Worm (Caenorhabditis elegans) whole organism, midembryonic: ENCODE results near the gene vab-7.

Experiments used
- T22C8.4 ChIP-seq: fragments of 200-800 bp; sonication (Bioruptor generic); IDR thresholded peaks from 2 replicates; pipeline ENCODE4 v1.3.6; 2022; ENCODE audit warnings: missing genetic modification characterization, missing compliant biosample characterization
- cog-1 ChIP-seq: sonication (generic microtip); optimal IDR thresholded peaks from 2 replicates; lab custom pipeline; 2016; ENCODE audit warnings: missing genetic modification characterization, missing compliant biosample characterization
- flt-1 ChIP-seq: fragments of 200-800 bp; sonication (Bioruptor generic); IDR thresholded peaks from 2 replicates; pipeline ENCODE4 v1.3.6; 2022; ENCODE audit warnings: missing genetic modification characterization, missing compliant biosample characterization
- klf-2 ChIP-seq: fragments of 200-800 bp; sonication (Bioruptor generic); conservative IDR thresholded peaks from 2 replicates; pipeline ENCODE4 v1.3.6; 2022; ENCODE audit warnings: missing genetic modification reagents, missing genetic modification characterization, missing compliant biosample characterization
- med-1 ChIP-seq: sonication (generic microtip); optimal IDR thresholded peaks from 2 replicates; lab custom pipeline; 2017; ENCODE audit warnings: missing genetic modification characterization, mild to moderate bottlenecking, missing compliant biosample characterization, antibody characterized with exemption, missing genetic modification reagents; ENCODE audit not compliant: insufficient read depth
- ref-1 ChIP-seq: fragments of 200-800 bp; sonication (Bioruptor generic); conservative IDR thresholded peaks from 2 replicates; pipeline ENCODE4 v1.3.6; 2022; ENCODE audit warnings: missing genetic modification reagents, missing genetic modification characterization, missing compliant biosample characterization
- tab-1 ChIP-seq: fragments of 200-800 bp; sonication (Bioruptor generic); IDR thresholded peaks from 2 replicates; pipeline ENCODE4 v1.3.6; 2022; ENCODE audit warnings: missing genetic modification characterization, missing compliant biosample characterization
- ztf-23 ChIP-seq: fragments of 200-800 bp; sonication (Bioruptor generic); IDR thresholded peaks from 2 replicates; pipeline ENCODE4 v1.3.6; 2022; ENCODE audit warnings: missing genetic modification reagents, missing genetic modification characterization, missing compliant biosample characterization
- ztf-29 ChIP-seq: fragments of 200-800 bp; sonication (Bioruptor generic); IDR thresholded peaks from 2 replicates; pipeline ENCODE4 v1.3.6; 2022; ENCODE audit warnings: missing genetic modification reagents, missing genetic modification characterization, missing compliant biosample characterization

Gene vab-7

ce11 chrIII:10920044-10920443, at the start of gene vab-7:
Gene vab-7, plus strand, starts transcription at chrIII:10920344.
- no peak for TF ChIP-seq ztf-29 (GFP tag; lab: Robert Waterston, UW)
- no peak for TF ChIP-seq ztf-23
- TF ChIP-seq cog-1 (tag; lab: Kevin White, UChicago): no peak
- no peak for TF ChIP-seq klf-2 (GFP tag; lab: Robert Waterston, UW)
- TF ChIP-seq T22C8.4 (GFP tag; lab: Robert Waterston, UW): no peak

- TF ChIP-seq med-1 (GFP tag; lab: Kevin White, UChicago): no peak
- no peak for TF ChIP-seq klf-2 (GFP tag; lab: Robert Waterston, UW)
- no peak for TF ChIP-seq flt-1 (GFP tag; lab: Robert Waterston, UW)
- TF ChIP-seq tab-1 (GFP tag; lab: Robert Waterston, UW): no peak
- no peak for TF ChIP-seq ref-1 (GFP tag; lab: Robert Waterston, UW)
- TF ChIP-seq ztf-29 (GFP tag; lab: Robert Waterston, UW): no peak
- no peak for TF ChIP-seq ztf-23
- TF ChIP-seq T22C8.4 (GFP tag; lab: Robert Waterston, UW): no peak
- no peak for TF ChIP-seq cog-1 (tag; lab: Kevin White, UChicago)
Measured at ce11 chrIII:10870814-10871213, 49.3 kb upstream of the vab-7 start.

ce11 chrIII:10875132-10875531, 45.0 kb upstream of the vab-7 start, which contains the start of gene C44B9.2:
Gene C44B9.2, plus strand, starts transcription at chrIII:10875432.
- no peak for TF ChIP-seq cog-1 (tag; lab: Kevin White, UChicago)

- no peak for TF ChIP-seq ztf-29 (GFP tag; lab: Robert Waterston, UW)
Measured at ce11 chrIII:10877542-10877941, 42.6 kb upstream of the vab-7 start.

- TF ChIP-seq ref-1 (GFP tag; lab: Robert Waterston, UW) (no peak), T22C8.4 (GFP tag; lab: Robert Waterston, UW) (no peak), klf-2 (GFP tag; lab: Robert Waterston, UW) (no peak), cog-1 (tag; lab: Kevin White, UChicago) (no peak), ztf-23 (no peak), ztf-29 (GFP tag; lab: Robert Waterston, UW) (no peak), med-1 (GFP tag; lab: Kevin White, UChicago) (no peak), flt-1 (GFP tag; lab: Robert Waterston, UW) (no peak)
Measured at ce11 chrIII:10880083-10880482, 40.1 kb upstream of the vab-7 start, which contains the start of gene C44B9.3. Gene C44B9.3, minus strand, starts transcription at chrIII:10880183.

- TF ChIP-seq tab-1 (GFP tag; lab: Robert Waterston, UW): no peak
- no peak for TF ChIP-seq klf-2 (GFP tag; lab: Robert Waterston, UW)
- no peak for TF ChIP-seq ztf-29 (GFP tag; lab: Robert Waterston, UW)
- no peak for TF ChIP-seq T22C8.4 (GFP tag; lab: Robert Waterston, UW)
- no peak for TF ChIP-seq ref-1 (GFP tag; lab: Robert Waterston, UW)
- TF ChIP-seq med-1 (GFP tag; lab: Kevin White, UChicago): no peak
- TF ChIP-seq flt-1 (GFP tag; lab: Robert Waterston, UW): no peak
- TF ChIP-seq ztf-23: no peak
- no peak for TF ChIP-seq cog-1 (tag; lab: Kevin White, UChicago)
Measured at ce11 chrIII:10881462-10881861, 38.7 kb upstream of the vab-7 start, which contains the start of gene athp-1. Gene athp-1, plus strand, starts transcription at chrIII:10881766.

- TF ChIP-seq T22C8.4 (GFP tag; lab: Robert Waterston, UW) (no peak), cog-1 (tag; lab: Kevin White, UChicago) (no peak), klf-2 (GFP tag; lab: Robert Waterston, UW) (no peak), med-1 (GFP tag; lab: Kevin White, UChicago) (no peak), flt-1 (GFP tag; lab: Robert Waterston, UW) (no peak), ztf-29 (GFP tag; lab: Robert Waterston, UW) (no peak), tab-1 (GFP tag; lab: Robert Waterston, UW) (no peak), ztf-23 (no peak), ref-1 (GFP tag; lab: Robert Waterston, UW) (no peak)
Measured at ce11 chrIII:10881996-10882395, 38.1 kb upstream of the vab-7 start.

- TF ChIP-seq flt-1 (GFP tag; lab: Robert Waterston, UW): no peak
- no peak for TF ChIP-seq ztf-23
- TF ChIP-seq klf-2 (GFP tag; lab: Robert Waterston, UW): no peak
- no peak for TF ChIP-seq med-1 (GFP tag; lab: Kevin White, UChicago)
- TF ChIP-seq tab-1 (GFP tag; lab: Robert Waterston, UW): no peak
- TF ChIP-seq ztf-29 (GFP tag; lab: Robert Waterston, UW): no peak
- TF ChIP-seq ref-1 (GFP tag; lab: Robert Waterston, UW): no peak
- TF ChIP-seq cog-1 (tag; lab: Kevin White, UChicago): no peak
Measured at ce11 chrIII:10888824-10889223, 31.3 kb upstream of the vab-7 start.

ce11 chrIII:10894220-10894619, 25.9 kb upstream of the vab-7 start, which contains the start of gene fbxb-87:
Gene fbxb-87, plus strand, starts transcription at chrIII:10894520.
- no peak for TF ChIP-seq ztf-23

- no peak for TF ChIP-seq ztf-23
Measured at ce11 chrIII:10895817-10896413, 24.2 kb upstream of the vab-7 start, which contains the start of gene com-1. Gene com-1, plus strand, starts transcription at chrIII:10896363.
